Worm (Caenorhabditis elegans): ENCODE data around the gene rev-3.

rev-3 gene

DNA sequence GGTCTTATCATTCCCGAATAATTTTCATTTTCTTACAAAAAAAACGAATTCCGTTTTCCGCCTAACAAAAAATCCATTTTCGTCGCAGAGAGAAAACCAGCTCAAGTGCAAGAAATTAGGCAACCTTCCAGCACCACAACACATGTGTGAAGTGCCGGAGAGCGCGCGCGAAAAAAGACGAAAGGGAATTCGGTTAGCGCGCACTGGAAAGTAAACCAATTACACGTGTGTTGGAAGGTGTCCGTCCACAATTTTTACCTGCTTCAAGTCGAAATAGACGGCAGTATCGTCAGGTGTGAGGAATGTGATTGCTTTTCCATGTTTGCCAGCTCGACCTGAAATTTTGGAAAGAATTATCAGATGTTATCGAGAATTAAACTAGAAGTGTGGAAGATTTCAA, 44.2 kb upstream of the rev-3 start:
- TF ChIP-seq ces-1 (GFP tag; optimal IDR thresholded peaks at IDR 0.05) (peak; percentile 39), egl-27 (tag; optimal IDR thresholded peaks at IDR 0.05) (no peak), F10B5.3 (tag; optimal IDR thresholded peaks at IDR 0.05) (no peak), aha-1 (tag) (peak; percentile 80), tra-1 (GFP tag; IDR thresholded peaks at IDR 0.05) (no peak), pqm-1 (tag; optimal IDR thresholded peaks at IDR 0.05) (no peak), nhr-11 (tag; optimal IDR thresholded peaks at IDR 0.05) (no peak), nhr-10 (tag; optimal IDR thresholded peaks at IDR 0.05) (no peak), ama-1 (optimal IDR thresholded peaks at IDR 0.05) (peak; percentile 26), fkh-10 (GFP tag; optimal IDR thresholded peaks at IDR 0.05) (no peak), fos-1 (tag; optimal IDR thresholded peaks at IDR 0.05) (no peak), nhr-25 (tag; optimal IDR thresholded peaks at IDR 0.05; ENCODE audit: borderline replicate concordance, insufficient read depth) (no peak), vab-7 (GFP tag; IDR thresholded peaks at IDR 0.05) (0 out of 2 replicates have a peak, but pooled peaks have one; percentile 15), ZK546.5 (tag; optimal IDR thresholded peaks at IDR 0.05) (no peak), mes-2 (tag; optimal IDR thresholded peaks at IDR 0.05; ENCODE audit: poor library complexity, severe bottlenecking) (no peak), zfp-3 (GFP tag; conservative IDR thresholded peaks at IDR 0.05) (no peak)

DNA sequence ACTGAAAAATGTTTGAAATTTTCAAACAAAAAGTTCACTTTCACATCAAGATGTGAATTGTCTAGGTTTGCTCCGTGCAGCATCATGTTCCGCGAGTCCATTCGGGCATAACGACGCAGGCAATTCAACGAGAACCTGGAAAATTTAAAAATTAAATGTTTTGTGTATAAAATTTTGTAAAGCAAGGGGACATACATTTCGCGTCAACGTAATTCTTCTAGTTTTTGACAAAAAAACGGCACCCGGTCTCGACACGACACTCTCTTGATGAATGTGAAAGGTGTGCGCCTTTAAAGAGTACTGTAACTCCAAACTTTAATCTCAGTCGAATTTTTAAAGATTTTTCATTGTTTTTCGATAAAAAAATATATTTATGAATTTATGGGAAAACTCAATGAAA, 43.6 kb upstream of the rev-3 start, which contains the start of gene R12B2.6:
Gene R12B2.6, minus strand, starts transcription at position 101 of the 400 bp plus-strand sequence.
- TF ChIP-seq dmd-6 (GFP tag; IDR thresholded peaks at IDR 0.05) (no peak), F49E8.2 (tag; optimal IDR thresholded peaks at IDR 0.05; ENCODE audit: borderline replicate concordance) (no peak), ZK337.2 (GFP tag; IDR thresholded peaks at IDR 0.05) (no peak), daf-16 (GFP tag; optimal IDR thresholded peaks at IDR 0.05) (no peak), daf-16 (tag; optimal IDR thresholded peaks at IDR 0.05) (no peak), mep-1 (tag; optimal IDR thresholded peaks at IDR 0.05) (no peak), spr-3 (GFP tag; optimal IDR thresholded peaks at IDR 0.05) (no peak), nhr-111 (GFP tag; optimal IDR thresholded peaks at IDR 0.05) (no peak), nhr-10 (tag; optimal IDR thresholded peaks at IDR 0.05) (no peak), php-3 (GFP tag; IDR thresholded peaks at IDR 0.05) (no peak), sdz-12 (GFP tag; optimal IDR thresholded peaks at IDR 0.05) (no peak), hlh-11 (tag; optimal IDR thresholded peaks at IDR 0.05) (no peak), daf-8 (GFP tag; IDR thresholded peaks at IDR 0.05) (no peak), nhr-11 (tag; optimal IDR thresholded peaks at IDR 0.05) (no peak), fos-1 (tag; optimal IDR thresholded peaks at IDR 0.05) (no peak), aly-2 (tag; optimal IDR thresholded peaks at IDR 0.05) (no peak), cey-2 (tag; optimal IDR thresholded peaks at IDR 0.05; ENCODE audit: borderline replicate concordance, insufficient read depth) (no peak), T26A8.4 (GFP tag; IDR thresholded peaks at IDR 0.05) (no peak), ztf-7 (tag; optimal IDR thresholded peaks at IDR 0.05) (no peak), pha-4 (GFP tag; IDR thresholded peaks at IDR 0.05) (no peak), pha-4 (tag; optimal IDR thresholded peaks at IDR 0.05) (no peak)

DNA sequence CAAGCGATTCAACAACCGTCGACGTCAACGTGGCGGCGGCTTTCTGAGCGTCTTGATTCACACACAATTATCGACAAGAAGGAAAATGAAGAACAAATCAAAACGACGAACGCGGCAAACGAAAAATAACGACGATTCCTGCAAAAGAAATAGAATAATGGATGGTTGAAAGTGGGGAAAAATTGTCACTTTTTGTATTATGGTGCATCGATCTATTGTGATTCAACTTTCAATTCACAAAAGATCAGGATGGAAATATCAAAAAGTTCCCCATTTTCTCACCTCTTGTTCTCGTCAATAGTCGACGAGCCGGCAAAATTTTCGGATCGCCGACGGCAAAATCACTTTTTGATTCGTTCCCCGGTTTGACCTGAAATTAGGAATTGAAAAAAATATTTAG, 42.9 kb upstream of the rev-3 start, which contains the start of the genes R12B2.13 and mdt-15:
Gene R12B2.13, minus strand, starts transcription at position 101 of the 400 bp plus-strand sequence.
Gene mdt-15, minus strand, starts transcription at position 376 of the 400 bp plus-strand sequence.
- TF ChIP-seq lin-13 (GFP tag; optimal IDR thresholded peaks at IDR 0.05) (no peak), ctbp-1 (GFP tag; IDR thresholded peaks at IDR 0.05) (no peak), lir-3 (tag; optimal IDR thresholded peaks at IDR 0.05) (no peak), ceh-32 (tag; optimal IDR thresholded peaks at IDR 0.05; ENCODE audit: poor library complexity) (no peak), fkh-10 (GFP tag; optimal IDR thresholded peaks at IDR 0.05) (no peak), lin-29 (GFP tag; IDR thresholded peaks at IDR 0.05) (no peak), tag-97 (GFP tag; IDR thresholded peaks at IDR 0.05) (no peak), skn-1 (tag; optimal IDR thresholded peaks at IDR 0.05) (no peak), egl-27 (tag; optimal IDR thresholded peaks at IDR 0.05) (no peak), zfp-3 (GFP tag; conservative IDR thresholded peaks at IDR 0.05) (no peak), nhr-237 (tag; optimal IDR thresholded peaks at IDR 0.05) (no peak), nhr-25 (tag; optimal IDR thresholded peaks at IDR 0.05; ENCODE audit: borderline replicate concordance, insufficient read depth) (no peak), lin-38 (GFP tag; IDR thresholded peaks at IDR 0.05) (no peak)

All from whole organism, L4 larva.